Fruit fly (Drosophila melanogaster) whole organism, embryonic: ENCODE measurements around the gene CG10802.

Experiments
- Aef1 ChIP-seq: fragments of 200-800 bp; sonication (Bioruptor generic); IDR thresholded peaks from 3 replicates; pipeline ENCODE4 v1.3.6; 2022; ENCODE audit warnings: missing biosample characterization, missing genetic modification characterization
- Antp ChIP-seq: fragments of 200-800 bp; sonication (Bioruptor generic); optimal IDR thresholded peaks from 3 replicates; lab custom pipeline; 2016; ENCODE audit warnings: missing biosample characterization, missing genetic modification characterization
- Asciz ChIP-seq: fragments of 200-800 bp; sonication (Bioruptor generic); optimal IDR thresholded peaks from 2 replicates; lab custom pipeline; 2017; ENCODE audit warnings: missing biosample characterization, mild to moderate bottlenecking, missing genetic modification characterization, missing genetic modification reagents
- B-H2 ChIP-seq: fragments of 200-800 bp; sonication (Bioruptor generic); optimal IDR thresholded peaks from 2 replicates; lab custom pipeline; 2018; ENCODE audit warnings: missing biosample characterization, mild to moderate bottlenecking, missing genetic modification characterization
- BEAF-32 ChIP-seq: fragments of 200-800 bp; sonication (Bioruptor generic); optimal IDR thresholded peaks from 3 replicates; lab custom pipeline; 2017; ENCODE audit warnings: missing biosample characterization, missing genetic modification characterization, mild to moderate bottlenecking, moderate library complexity, missing genetic modification reagents
- CG10462 ChIP-seq: fragments of 200-800 bp; sonication (Bioruptor generic); optimal IDR thresholded peaks from 2 replicates; lab custom pipeline; 2016; ENCODE audit warnings: missing biosample characterization, missing genetic modification characterization
- CG11504 ChIP-seq: fragments of 200-800 bp; sonication (Bioruptor generic); optimal IDR thresholded peaks from 3 replicates; lab custom pipeline; 2019; ENCODE audit warnings: missing biosample characterization, mild to moderate bottlenecking, missing genetic modification characterization, moderate library complexity
- CG12104 ChIP-seq: fragments of 200-800 bp; sonication (Bioruptor generic); optimal IDR thresholded peaks from 3 replicates; lab custom pipeline; 2016; ENCODE audit warnings: missing biosample characterization, missing genetic modification characterization
- CG12299 ChIP-seq: fragments of 200-800 bp; sonication (Bioruptor generic); optimal IDR thresholded peaks from 2 replicates; lab custom pipeline; 2018; ENCODE audit warnings: missing biosample characterization, mild to moderate bottlenecking, missing genetic modification characterization
- CG13123 ChIP-seq: fragments of 200-800 bp; sonication (Bioruptor generic); optimal IDR thresholded peaks from 2 replicates; lab custom pipeline; 2016; ENCODE audit warnings: missing biosample characterization, missing genetic modification characterization
- CG1529 ChIP-seq: fragments of 200-800 bp; sonication (Bioruptor generic); optimal IDR thresholded peaks from 3 replicates; lab custom pipeline; 2018; ENCODE audit warnings: missing biosample characterization, missing genetic modification characterization
- CG17802 ChIP-seq: fragments of 200-800 bp; sonication (Bioruptor generic); optimal IDR thresholded peaks from 2 replicates; lab custom pipeline; 2018; ENCODE audit warnings: missing biosample characterization, mild to moderate bottlenecking, missing genetic modification characterization, moderate library complexity
- CG17912 ChIP-seq: fragments of 200-800 bp; sonication (Bioruptor generic); optimal IDR thresholded peaks from 2 replicates; lab custom pipeline; 2018; ENCODE audit warnings: missing biosample characterization, mild to moderate bottlenecking, missing genetic modification characterization
- CG2129 ChIP-seq: fragments of 200-800 bp; sonication (Bioruptor generic); IDR thresholded peaks from 2 replicates; pipeline ENCODE4 v1.3.6; 2022; ENCODE audit warnings: missing biosample characterization, missing genetic modification characterization; ENCODE audit not compliant: partially characterized antibody
- CG4328 ChIP-seq: fragments of 200-800 bp; sonication (Bioruptor generic); optimal IDR thresholded peaks from 3 replicates; lab custom pipeline; 2017; ENCODE audit warnings: missing biosample characterization, missing genetic modification reagents, missing genetic modification characterization
- CG4617 ChIP-seq: fragments of 200-800 bp; sonication (Bioruptor generic); optimal IDR thresholded peaks from 3 replicates; lab custom pipeline; 2016; ENCODE audit warnings: missing biosample characterization, missing genetic modification characterization, borderline replicate concordance
- CG4730 ChIP-seq: fragments of 200-800 bp; sonication (Bioruptor generic); IDR thresholded peaks from 2 replicates; pipeline ENCODE4 v1.3.6; 2022; ENCODE audit warnings: missing biosample characterization, missing genetic modification characterization
- CG6272 ChIP-seq: fragments of 200-800 bp; sonication (Bioruptor generic); IDR thresholded peaks from 2 replicates; pipeline ENCODE4 v1.3.6; 2022; ENCODE audit warnings: missing biosample characterization, missing genetic modification characterization
- CG7357 ChIP-seq: fragments of 200-800 bp; sonication (Bioruptor generic); IDR thresholded peaks from 3 replicates; pipeline ENCODE4 v1.3.6; 2022; ENCODE audit warnings: missing biosample characterization, missing genetic modification characterization
- CG9932 ChIP-seq: fragments of 200-800 bp; sonication (Bioruptor generic); IDR thresholded peaks from 2 replicates; pipeline ENCODE4 v1.3.6; 2022; ENCODE audit warnings: missing biosample characterization, missing genetic modification characterization
- CTCF ChIP-seq: fragments of 200-800 bp; sonication (Bioruptor generic); optimal IDR thresholded peaks from 2 replicates; lab custom pipeline; 2017; ENCODE audit warnings: missing biosample characterization, mild to moderate bottlenecking, missing genetic modification characterization, moderate library complexity
- Dip2 ChIP-seq: fragments of 200-800 bp; sonication (Bioruptor generic); IDR thresholded peaks from 2 replicates; pipeline ENCODE4 v1.3.6; 2022; ENCODE audit warnings: missing biosample characterization, missing genetic modification characterization
- Dip3 ChIP-seq: fragments of 200-800 bp; sonication (Bioruptor generic); optimal IDR thresholded peaks from 3 replicates; lab custom pipeline; 2016; ENCODE audit warnings: missing biosample characterization, missing genetic modification characterization
- Dll ChIP-seq: fragments of 200-800 bp; sonication (Bioruptor generic); IDR thresholded peaks from 4 replicates; pipeline ENCODE4 v1.3.6; 2022; ENCODE audit warnings: missing biosample characterization, missing genetic modification characterization; ENCODE audit not compliant: partially characterized antibody
- HmgZ ChIP-seq: fragments of 200-800 bp; sonication (Bioruptor generic); optimal IDR thresholded peaks from 2 replicates; lab custom pipeline; 2018; ENCODE audit warnings: missing biosample characterization, mild to moderate bottlenecking, missing genetic modification characterization
- Max ChIP-seq: fragments of 200-800 bp; sonication (Bioruptor generic); optimal IDR thresholded peaks from 2 replicates; lab custom pipeline; 2016; ENCODE audit warnings: missing biosample characterization, mild to moderate bottlenecking, missing genetic modification characterization
- NC2β ChIP-seq: fragments of 200-800 bp; sonication (Bioruptor generic); optimal IDR thresholded peaks from 2 replicates; lab custom pipeline; 2016; ENCODE audit warnings: missing biosample characterization, missing genetic modification characterization
- NK7.1 ChIP-seq: fragments of 200-800 bp; sonication (Bioruptor generic); optimal IDR thresholded peaks from 3 replicates; lab custom pipeline; 2016; ENCODE audit warnings: missing biosample characterization, missing genetic modification characterization
- PHDP ChIP-seq: fragments of 200-800 bp; sonication (Bioruptor generic); optimal IDR thresholded peaks from 3 replicates; lab custom pipeline; 2018; ENCODE audit warnings: missing biosample characterization, mild to moderate bottlenecking, missing genetic modification characterization, moderate library complexity
- Pdp1 ChIP-seq, 2 experiments: fragments of 200-800 bp; sonication (Bioruptor generic); optimal IDR thresholded peaks; 3 replicates each; lab custom pipeline; 2016; ENCODE audit warnings: missing biosample characterization in 2 of 2, missing genetic modification characterization in 2 of 2, mild to moderate bottlenecking in 1 of 2, moderate library complexity in 1 of 2
- Rx ChIP-seq: fragments of 200-800 bp; sonication (Bioruptor generic); IDR thresholded peaks from 2 replicates; pipeline ENCODE4 v1.3.6; 2022; ENCODE audit warnings: missing biosample characterization, missing genetic modification characterization
- Sry-β ChIP-seq: fragments of 200-800 bp; sonication (Bioruptor generic); optimal IDR thresholded peaks from 2 replicates; lab custom pipeline; 2018; ENCODE audit warnings: missing biosample characterization, mild to moderate bottlenecking, missing genetic modification characterization, moderate library complexity
- TFAM ChIP-seq: fragments of 200-800 bp; sonication (Bioruptor generic); optimal IDR thresholded peaks from 2 replicates; lab custom pipeline; 2017; ENCODE audit warnings: missing biosample characterization, missing genetic modification characterization, inconsistent platforms
- Tbp ChIP-seq: fragments of >200 bp; optimal IDR thresholded peaks from 2 replicates; lab custom pipeline; 2018; ENCODE audit warnings: missing biosample characterization, missing genetic modification characterization
- Usf ChIP-seq: fragments of 200-800 bp; sonication (Bioruptor generic); optimal IDR thresholded peaks from 2 replicates; lab custom pipeline; 2017; ENCODE audit warnings: missing genotype, missing biosample characterization, missing genetic modification characterization
- Xbp1 ChIP-seq: fragments of 200-800 bp; sonication (Bioruptor generic); optimal IDR thresholded peaks from 3 replicates; lab custom pipeline; 2016; ENCODE audit warnings: missing biosample characterization, mild to moderate bottlenecking, missing genetic modification characterization
- chm ChIP-seq: fragments of 200-800 bp; sonication (Bioruptor generic); IDR thresholded peaks from 2 replicates; pipeline ENCODE4 v1.3.6; 2022; ENCODE audit warnings: missing biosample characterization, missing genetic modification characterization
- crp ChIP-seq, 2 experiments: fragments of 200-800 bp; sonication (Bioruptor generic); optimal IDR thresholded peaks; 2 replicates in 1 of 2; 3 replicates in 1 of 2; lab custom pipeline; 2017; ENCODE audit warnings: missing biosample characterization in 2 of 2, missing genetic modification characterization in 2 of 2, mild to moderate bottlenecking in 1 of 2, moderate library complexity in 1 of 2
- dan ChIP-seq: fragments of 200-800 bp; sonication (Bioruptor generic); IDR thresholded peaks from 2 replicates; pipeline ENCODE4 v1.3.6; 2022; ENCODE audit warnings: missing biosample characterization, missing genetic modification characterization
- gfzf ChIP-seq: fragments of 200-800 bp; sonication (Bioruptor generic); optimal IDR thresholded peaks from 2 replicates; lab custom pipeline; 2016; ENCODE audit warnings: missing biosample characterization, mild to moderate bottlenecking, missing genetic modification characterization, moderate library complexity
- gro ChIP-seq: fragments of 200-800 bp; sonication (Bioruptor generic); optimal IDR thresholded peaks from 2 replicates; lab custom pipeline; 2016; ENCODE audit warnings: missing biosample characterization, missing genetic modification characterization
- gsb-n ChIP-seq: fragments of 200-800 bp; sonication (Bioruptor generic); optimal IDR thresholded peaks from 3 replicates; lab custom pipeline; 2018; ENCODE audit warnings: missing biosample characterization, mild to moderate bottlenecking, missing genetic modification characterization
- her ChIP-seq: fragments of 200-800 bp; sonication (Bioruptor generic); optimal IDR thresholded peaks from 2 replicates; lab custom pipeline; 2016; ENCODE audit warnings: missing biosample characterization, missing genetic modification characterization
- klu ChIP-seq: fragments of 200-800 bp; sonication (Bioruptor generic); IDR thresholded peaks from 2 replicates; pipeline ENCODE4 v1.3.6; 2022; ENCODE audit warnings: missing biosample characterization, missing genetic modification characterization
- nerfin-2 ChIP-seq: fragments of 200-800 bp; sonication (Bioruptor generic); IDR thresholded peaks from 2 replicates; pipeline ENCODE4 v1.3.6; 2022; ENCODE audit warnings: missing biosample characterization, missing genetic modification characterization; ENCODE audit not compliant: partially characterized antibody
- phol ChIP-seq: fragments of 200-800 bp; sonication (Bioruptor generic); optimal IDR thresholded peaks from 3 replicates; lab custom pipeline; 2018; ENCODE audit warnings: missing biosample characterization, mild to moderate bottlenecking, missing genetic modification characterization, moderate library complexity
- salm ChIP-seq: fragments of 200-800 bp; sonication (Bioruptor generic); optimal IDR thresholded peaks from 2 replicates; lab custom pipeline; 2018; ENCODE audit warnings: missing biosample characterization, mild to moderate bottlenecking, missing genetic modification characterization
- ssp ChIP-seq: fragments of 200-800 bp; sonication (Bioruptor generic); IDR thresholded peaks from 2 replicates; pipeline ENCODE4 v1.3.6; 2022; ENCODE audit warnings: missing biosample characterization, missing genetic modification characterization
- tgo ChIP-seq: fragments of 200-800 bp; sonication (Bioruptor generic); IDR thresholded peaks from 3 replicates; pipeline ENCODE4 v1.3.6; 2022; ENCODE audit warnings: missing biosample characterization, missing genetic modification characterization

Gene CG10802

dm6 chrX:3482119-3483014 is at the start of gene CG10802, which contains the start of gene CG10804 (continued):
- TF ChIP-seq NK7.1 (GFP tag; lab: Kevin White, UChicago) = no peak
- TF ChIP-seq NC2β = peak; percentile 37
- peak; percentile 85 for TF ChIP-seq BEAF-32 (GFP tag; lab: Kevin White, UChicago)
- no peak for TF ChIP-seq TFAM (GFP tag; lab: Kevin White, UChicago)
- peak; percentile 74 for TF ChIP-seq gfzf
- peak; percentile 85 for TF ChIP-seq Antp
- TF ChIP-seq CG4730 (GFP tag; lab: Robert Waterston, UW) = peak; percentile 65
- TF ChIP-seq nerfin-2 = 0 out of 2 replicates have a peak, but pooled peaks have one; percentile 34
- peak; percentile 84 for TF ChIP-seq Aef1 (GFP tag; lab: Robert Waterston, UW)
- no peak for TF ChIP-seq Asciz
- peak; percentile 85 for TF ChIP-seq Rx (GFP tag; lab: Robert Waterston, UW)
- no peak for TF ChIP-seq Tbp (GFP tag; lab: Kevin White, UChicago)
- no peak for TF ChIP-seq CG11504 (tag; lab: Kevin White, UChicago)
- TF ChIP-seq tgo (GFP tag; lab: Robert Waterston, UW) = peak; percentile 90
- TF ChIP-seq crp (GFP tag; optimal IDR thresholded peaks at IDR 0.05; lab: Kevin White, UChicago) = peak in 1 of 2 experiments; percentile 42
- peak; percentile 30; the same call in 1 of the 2 replicates for TF ChIP-seq dan (GFP tag; lab: Robert Waterston, UW)
- TF ChIP-seq salm (tag; lab: Kevin White, UChicago) = no peak
- peak; percentile 77 for TF ChIP-seq Dip3 (GFP tag; lab: Kevin White, UChicago)
- no peak for TF ChIP-seq CG12299 (tag; lab: Kevin White, UChicago)
- TF ChIP-seq CG6272 (GFP tag; lab: Robert Waterston, UW) = peak; percentile 92
- peak; percentile 80 for TF ChIP-seq HmgZ (tag; lab: Kevin White, UChicago)
- peak; percentile 30 for TF ChIP-seq Usf (GFP tag; lab: Kevin White, UChicago)
- no peak for TF ChIP-seq CG4328
- TF ChIP-seq Dll (GFP tag; lab: Robert Waterston, UW) = peak; percentile 81
- TF ChIP-seq Max = peak; percentile 64
- TF ChIP-seq gro = peak; percentile 70
- TF ChIP-seq CTCF = no peak
- peak; percentile 64; the same call in 1 of the 2 replicates for TF ChIP-seq chm (GFP tag; lab: Robert Waterston, UW)
- peak; percentile 78 for TF ChIP-seq phol (tag; lab: Kevin White, UChicago)
- peak; percentile 49; the same call in 1 of the 2 replicates for TF ChIP-seq CG2129 (GFP tag; lab: Robert Waterston, UW)
- TF ChIP-seq B-H2 (GFP tag; lab: Kevin White, UChicago) = peak; percentile 36
- peak; percentile 91 for TF ChIP-seq CG9932
- peak; percentile 86 for TF ChIP-seq Sry-β
- no peak for TF ChIP-seq CG17802 (tag; lab: Kevin White, UChicago)
- TF ChIP-seq CG7357 (GFP tag; lab: Robert Waterston, UW) = peak; percentile 60; the same call in 1 of the 3 replicates
- peak; percentile 54 for TF ChIP-seq CG10462
- TF ChIP-seq CG4617 (GFP tag; lab: Kevin White, UChicago) = peak; percentile 53
- no peak for TF ChIP-seq Dip2 (GFP tag; lab: Robert Waterston, UW)
- peak; percentile 76 to 80 for TF ChIP-seq Pdp1 (GFP tag; optimal IDR thresholded peaks at IDR 0.05; lab: Kevin White, UChicago)
- TF ChIP-seq ssp (GFP tag; lab: Robert Waterston, UW) = peak; percentile 78
- TF ChIP-seq gsb-n (tag; lab: Kevin White, UChicago) = no peak
- TF ChIP-seq CG17912 = no peak
- TF ChIP-seq CG13123 = peak; percentile 74
- peak; percentile 82 for TF ChIP-seq klu (GFP tag; lab: Robert Waterston, UW)
- TF ChIP-seq Xbp1 (GFP tag; lab: Kevin White, UChicago) = peak; percentile 82
- TF ChIP-seq PHDP (tag; lab: Kevin White, UChicago) = peak; percentile 58
- TF ChIP-seq her = peak; percentile 50
- TF ChIP-seq CG12104 (GFP tag; lab: Kevin White, UChicago) = peak; percentile 37
- TF ChIP-seq CG1529 (GFP tag; lab: Kevin White, UChicago) = peak; percentile 7
